Fruit fly (Drosophila melanogaster) whole organism, pupa: ENCODE measurements around the gene dpr5.

Source experiments
- CG10348 ChIP-seq: fragments of 200-800 bp; sonication (Bioruptor generic); IDR thresholded peaks from 2 replicates; pipeline ENCODE4 v1.3.6; 2022; ENCODE audit warnings: missing biosample characterization, missing genetic modification characterization
- CG12605 ChIP-seq: fragments of 200-800 bp; sonication (Bioruptor generic); IDR thresholded peaks from 2 replicates; pipeline ENCODE4 v1.3.6; 2022; ENCODE audit warnings: missing biosample characterization, missing genetic modification characterization
- CG13204 ChIP-seq: fragments of 200-800 bp; sonication (Bioruptor generic); optimal IDR thresholded peaks from 2 replicates; lab custom pipeline; 2018; ENCODE audit warnings: missing biosample characterization, mild to moderate bottlenecking, missing genetic modification characterization, moderate library complexity
- CG14655 ChIP-seq: fragments of 200-800 bp; sonication (Bioruptor generic); optimal IDR thresholded peaks from 3 replicates; lab custom pipeline; 2017; ENCODE audit warnings: mild to moderate bottlenecking, missing biosample characterization, missing genetic modification reagents, missing genetic modification characterization
- CG15710 ChIP-seq: fragments of 200-800 bp; sonication (Bioruptor generic); optimal IDR thresholded peaks from 2 replicates; lab custom pipeline; 2018; ENCODE audit warnings: missing biosample characterization, mild to moderate bottlenecking, missing genetic modification characterization, moderate library complexity
- CG17806 ChIP-seq: fragments of 200-800 bp; sonication (Bioruptor generic); optimal IDR thresholded peaks from 2 replicates; lab custom pipeline; 2018; ENCODE audit warnings: missing biosample characterization, mild to moderate bottlenecking, missing genetic modification characterization, moderate library complexity
- CG32121 ChIP-seq: fragments of 200-800 bp; sonication (Bioruptor generic); IDR thresholded peaks from 2 replicates; pipeline ENCODE4 v1.3.6; 2022; ENCODE audit warnings: missing biosample characterization, missing genetic modification characterization
- CG34367 ChIP-seq: fragments of 200-800 bp; sonication (Bioruptor generic); optimal IDR thresholded peaks from 2 replicates; lab custom pipeline; 2018; ENCODE audit warnings: missing biosample characterization, mild to moderate bottlenecking, missing genetic modification characterization
- CG4496 ChIP-seq: fragments of 200-800 bp; sonication (Bioruptor generic); IDR thresholded peaks from 3 replicates; pipeline ENCODE4 v1.3.6; 2022; ENCODE audit warnings: missing biosample characterization, missing genetic modification characterization
- CG8159 ChIP-seq: fragments of 200-800 bp; sonication (Bioruptor generic); optimal IDR thresholded peaks from 3 replicates; lab custom pipeline; 2018; ENCODE audit warnings: missing biosample characterization, mild to moderate bottlenecking, missing genetic modification characterization, moderate library complexity
- CG8301 ChIP-seq: fragments of 200-800 bp; sonication (Bioruptor generic); optimal IDR thresholded peaks from 2 replicates; lab custom pipeline; 2018; ENCODE audit warnings: missing biosample characterization, mild to moderate bottlenecking, missing genetic modification characterization
- CG9948 ChIP-seq: fragments of 200-800 bp; sonication (Bioruptor generic); optimal IDR thresholded peaks from 2 replicates; lab custom pipeline; 2018; ENCODE audit warnings: missing biosample characterization, mild to moderate bottlenecking, missing genetic modification characterization, moderate library complexity
- D1 ChIP-seq: fragments of 200-800 bp; sonication (Bioruptor generic); optimal IDR thresholded peaks from 2 replicates; lab custom pipeline; 2018; ENCODE audit warnings: missing biosample characterization, mild to moderate bottlenecking, missing genetic modification characterization, moderate library complexity
- EcR ChIP-seq: fragments of 200-800 bp; sonication (Bioruptor generic); optimal IDR thresholded peaks from 3 replicates; lab custom pipeline; 2019; ENCODE audit warnings: missing biosample characterization, missing genetic modification characterization, mild to moderate bottlenecking, moderate library complexity, missing genetic modification reagents
- Ets98B ChIP-seq: fragments of 200-800 bp; sonication (Bioruptor generic); IDR thresholded peaks from 2 replicates; pipeline ENCODE4 v1.3.6; 2022; ENCODE audit warnings: missing biosample characterization, missing genetic modification characterization
- Pif1B ChIP-seq: fragments of 200-800 bp; sonication (Bioruptor generic); optimal IDR thresholded peaks from 3 replicates; lab custom pipeline; 2016; ENCODE audit warnings: missing biosample characterization, missing genetic modification characterization
- Snoo ChIP-seq: fragments of 200-800 bp; sonication (Bioruptor generic); optimal IDR thresholded peaks from 3 replicates; lab custom pipeline; 2017; ENCODE audit warnings: missing biosample characterization, mild to moderate bottlenecking, missing genetic modification characterization, inconsistent platforms
- fd96Ca ChIP-seq: fragments of 200-800 bp; sonication (Bioruptor generic); IDR thresholded peaks from 3 replicates; pipeline ENCODE4 v1.3.6; 2022; ENCODE audit warnings: missing biosample characterization, missing genetic modification characterization
- gl ChIP-seq: fragments of 200-800 bp; sonication (Bioruptor generic); optimal IDR thresholded peaks from 2 replicates; lab custom pipeline; 2018; ENCODE audit warnings: missing biosample characterization, mild to moderate bottlenecking, missing genetic modification characterization
- rn ChIP-seq: fragments of 200-800 bp; sonication (Bioruptor generic); IDR thresholded peaks from 2 replicates; pipeline ENCODE4 v1.3.6; 2022; ENCODE audit warnings: missing biosample characterization, missing genetic modification characterization

dpr5 gene

dm6 chr3R:11483328-11483868, 16.4 kb upstream of the dpr5 start:
- no peak for TF ChIP-seq CG9948
- no peak for TF ChIP-seq D1 (tag; lab: Kevin White, UChicago)
- TF ChIP-seq CG10348 (GFP tag; lab: Robert Waterston, UW): no peak
- no peak for TF ChIP-seq CG4496
- TF ChIP-seq gl (tag; lab: Kevin White, UChicago): no peak
- no peak for TF ChIP-seq rn (GFP tag; lab: Robert Waterston, UW)

dm6 chr3R:11490269-11490668, 9.5 kb upstream of the dpr5 start:
- no peak for TF ChIP-seq CG8159 (tag; lab: Kevin White, UChicago)
- no peak for TF ChIP-seq Ets98B (GFP tag; lab: Robert Waterston, UW)
- no peak for TF ChIP-seq CG9948
- TF ChIP-seq Pif1B (GFP tag; lab: Kevin White, UChicago): no peak
- TF ChIP-seq CG10348 (GFP tag; lab: Robert Waterston, UW): no peak
- TF ChIP-seq D1 (tag; lab: Kevin White, UChicago): no peak
- no peak for TF ChIP-seq gl (tag; lab: Kevin White, UChicago)
- no peak for TF ChIP-seq fd96Ca
- TF ChIP-seq CG14655 (GFP tag; lab: Kevin White, UChicago): no peak
- no peak for TF ChIP-seq CG34367 (tag; lab: Kevin White, UChicago)
- no peak for TF ChIP-seq EcR (GFP tag; lab: Kevin White, UChicago)

dm6 chr3R:11531893-11532292, 32.1 kb downstream of the dpr5 start:
- TF ChIP-seq D1 (tag; lab: Kevin White, UChicago) (no peak), CG14655 (GFP tag; lab: Kevin White, UChicago) (no peak), CG17806 (no peak), EcR (GFP tag; lab: Kevin White, UChicago) (no peak), Pif1B (GFP tag; lab: Kevin White, UChicago) (no peak), CG8159 (tag; lab: Kevin White, UChicago) (no peak), CG9948 (no peak), Ets98B (GFP tag; lab: Robert Waterston, UW) (no peak), CG8301 (tag; lab: Kevin White, UChicago) (no peak), CG13204 (GFP tag; lab: Kevin White, UChicago) (no peak), CG4496 (no peak), rn (GFP tag; lab: Robert Waterston, UW) (no peak), fd96Ca (no peak), CG34367 (tag; lab: Kevin White, UChicago) (no peak)
- TF ChIP-seq, all 21 proteins: peak for 0

dm6 chr3R:11542899-11543619, 43.3 kb downstream of the dpr5 start, which contains the start of gene dpr4:
TSS of gene dpr4 (minus strand) at chr3R:11542949.
- TF ChIP-seq CG10348 (GFP tag; lab: Robert Waterston, UW) (no peak), CG4496 (no peak), CG12605 (GFP tag; lab: Robert Waterston, UW) (no peak), CG9948 (no peak), EcR (GFP tag; lab: Kevin White, UChicago) (no peak)

- no peak for TF ChIP-seq Snoo (tag; lab: Kevin White, UChicago)
- no peak for TF ChIP-seq CG17806
- no peak for TF ChIP-seq CG8159 (tag; lab: Kevin White, UChicago)
- no peak for TF ChIP-seq CG15710 (tag; lab: Kevin White, UChicago)
Observed at dm6 chr3R:11544150-11544549, 44.4 kb downstream of the dpr5 start.

- TF ChIP-seq gl (tag; lab: Kevin White, UChicago) (no peak), EcR (GFP tag; lab: Kevin White, UChicago) (no peak), fd96Ca (no peak), Pif1B (GFP tag; lab: Kevin White, UChicago) (no peak), CG34367 (tag; lab: Kevin White, UChicago) (no peak), CG15710 (tag; lab: Kevin White, UChicago) (no peak), Snoo (tag; lab: Kevin White, UChicago) (no peak), CG4496 (no peak), CG9948 (no peak)
- TF ChIP-seq, all 21 proteins: peak for 0
Observed at dm6 chr3R:11551071-11551470, 51.3 kb downstream of the dpr5 start.

- TF ChIP-seq Ets98B (GFP tag; lab: Robert Waterston, UW) (no peak), CG8301 (tag; lab: Kevin White, UChicago) (no peak), EcR (GFP tag; lab: Kevin White, UChicago) (no peak), Snoo (tag; lab: Kevin White, UChicago) (no peak), CG34367 (tag; lab: Kevin White, UChicago) (no peak), CG17806 (no peak), CG32121 (GFP tag; lab: Robert Waterston, UW) (no peak), rn (GFP tag; lab: Robert Waterston, UW) (no peak), CG13204 (GFP tag; lab: Kevin White, UChicago) (no peak), CG4496 (no peak), CG15710 (tag; lab: Kevin White, UChicago) (no peak), CG14655 (GFP tag; lab: Kevin White, UChicago) (no peak), CG10348 (GFP tag; lab: Robert Waterston, UW) (no peak)
Observed at dm6 chr3R:11553845-11554244, 54.1 kb downstream of the dpr5 start, which contains the start of gene CG14708. TSS of gene CG14708 (plus strand) at chr3R:11554145.
